Worm (Caenorhabditis elegans) whole organism, midembryonic: ENCODE data around the gene sec-61.G.

Experiments
- T22C8.4 ChIP-seq: fragments of 200-800 bp; sonication (Bioruptor generic); IDR thresholded peaks from 2 replicates; pipeline ENCODE4 v1.3.6; 2022; ENCODE audit warnings: missing genetic modification characterization, missing compliant biosample characterization
- flt-1 ChIP-seq: fragments of 200-800 bp; sonication (Bioruptor generic); IDR thresholded peaks from 2 replicates; pipeline ENCODE4 v1.3.6; 2022; ENCODE audit warnings: missing genetic modification characterization, missing compliant biosample characterization
- tab-1 ChIP-seq: fragments of 200-800 bp; sonication (Bioruptor generic); IDR thresholded peaks from 2 replicates; pipeline ENCODE4 v1.3.6; 2022; ENCODE audit warnings: missing genetic modification characterization, missing compliant biosample characterization
- ztf-23 ChIP-seq: fragments of 200-800 bp; sonication (Bioruptor generic); IDR thresholded peaks from 2 replicates; pipeline ENCODE4 v1.3.6; 2022; ENCODE audit warnings: missing genetic modification reagents, missing genetic modification characterization, missing compliant biosample characterization

- no peak for TF ChIP-seq ztf-23
- no peak for TF ChIP-seq tab-1 (GFP tag; lab: Robert Waterston, UW)
- TF ChIP-seq flt-1 (GFP tag; lab: Robert Waterston, UW) = no peak
- no peak for TF ChIP-seq T22C8.4
Measured at ce11 chrV:10936681-10937080, 39.7 kb upstream of the sec-61.G start, which contains the start of gene F17C11.12.
